Fruit fly (Drosophila melanogaster) whole organism, pupa: Measurements from ENCODE around the gene CG15422.

Source experiments
- CG10348 ChIP-seq: fragments of 200-800 bp; sonication (Bioruptor generic); IDR thresholded peaks from 2 replicates; pipeline ENCODE4 v1.3.6; 2022; ENCODE audit warnings: missing biosample characterization, missing genetic modification characterization
- CG12605 ChIP-seq: fragments of 200-800 bp; sonication (Bioruptor generic); IDR thresholded peaks from 2 replicates; pipeline ENCODE4 v1.3.6; 2022; ENCODE audit warnings: missing biosample characterization, missing genetic modification characterization
- CG13204 ChIP-seq: fragments of 200-800 bp; sonication (Bioruptor generic); optimal IDR thresholded peaks from 2 replicates; lab custom pipeline; 2018; ENCODE audit warnings: missing biosample characterization, mild to moderate bottlenecking, missing genetic modification characterization, moderate library complexity
- CG14655 ChIP-seq: fragments of 200-800 bp; sonication (Bioruptor generic); optimal IDR thresholded peaks from 3 replicates; lab custom pipeline; 2017; ENCODE audit warnings: mild to moderate bottlenecking, missing biosample characterization, missing genetic modification reagents, missing genetic modification characterization
- CG15710 ChIP-seq: fragments of 200-800 bp; sonication (Bioruptor generic); optimal IDR thresholded peaks from 2 replicates; lab custom pipeline; 2018; ENCODE audit warnings: missing biosample characterization, mild to moderate bottlenecking, missing genetic modification characterization, moderate library complexity
- CG17806 ChIP-seq: fragments of 200-800 bp; sonication (Bioruptor generic); optimal IDR thresholded peaks from 2 replicates; lab custom pipeline; 2018; ENCODE audit warnings: missing biosample characterization, mild to moderate bottlenecking, missing genetic modification characterization, moderate library complexity
- CG32121 ChIP-seq: fragments of 200-800 bp; sonication (Bioruptor generic); IDR thresholded peaks from 2 replicates; pipeline ENCODE4 v1.3.6; 2022; ENCODE audit warnings: missing biosample characterization, missing genetic modification characterization
- CG34367 ChIP-seq: fragments of 200-800 bp; sonication (Bioruptor generic); optimal IDR thresholded peaks from 2 replicates; lab custom pipeline; 2018; ENCODE audit warnings: missing biosample characterization, mild to moderate bottlenecking, missing genetic modification characterization
- CG4496 ChIP-seq: fragments of 200-800 bp; sonication (Bioruptor generic); IDR thresholded peaks from 3 replicates; pipeline ENCODE4 v1.3.6; 2022; ENCODE audit warnings: missing biosample characterization, missing genetic modification characterization
- CG8159 ChIP-seq: fragments of 200-800 bp; sonication (Bioruptor generic); optimal IDR thresholded peaks from 3 replicates; lab custom pipeline; 2018; ENCODE audit warnings: missing biosample characterization, mild to moderate bottlenecking, missing genetic modification characterization, moderate library complexity
- CG8301 ChIP-seq: fragments of 200-800 bp; sonication (Bioruptor generic); optimal IDR thresholded peaks from 2 replicates; lab custom pipeline; 2018; ENCODE audit warnings: missing biosample characterization, mild to moderate bottlenecking, missing genetic modification characterization
- CG9948 ChIP-seq: fragments of 200-800 bp; sonication (Bioruptor generic); optimal IDR thresholded peaks from 2 replicates; lab custom pipeline; 2018; ENCODE audit warnings: missing biosample characterization, mild to moderate bottlenecking, missing genetic modification characterization, moderate library complexity
- D1 ChIP-seq: fragments of 200-800 bp; sonication (Bioruptor generic); optimal IDR thresholded peaks from 2 replicates; lab custom pipeline; 2018; ENCODE audit warnings: missing biosample characterization, mild to moderate bottlenecking, missing genetic modification characterization, moderate library complexity
- EcR ChIP-seq: fragments of 200-800 bp; sonication (Bioruptor generic); optimal IDR thresholded peaks from 3 replicates; lab custom pipeline; 2019; ENCODE audit warnings: missing biosample characterization, missing genetic modification characterization, mild to moderate bottlenecking, moderate library complexity, missing genetic modification reagents
- Ets98B ChIP-seq: fragments of 200-800 bp; sonication (Bioruptor generic); IDR thresholded peaks from 2 replicates; pipeline ENCODE4 v1.3.6; 2022; ENCODE audit warnings: missing biosample characterization, missing genetic modification characterization
- Pif1A ChIP-seq: fragments of 200-800 bp; sonication (Bioruptor generic); optimal IDR thresholded peaks from 3 replicates; lab custom pipeline; 2016; ENCODE audit warnings: missing biosample characterization, missing genetic modification characterization
- Pif1B ChIP-seq: fragments of 200-800 bp; sonication (Bioruptor generic); optimal IDR thresholded peaks from 3 replicates; lab custom pipeline; 2016; ENCODE audit warnings: missing biosample characterization, missing genetic modification characterization
- Snoo ChIP-seq: fragments of 200-800 bp; sonication (Bioruptor generic); optimal IDR thresholded peaks from 3 replicates; lab custom pipeline; 2017; ENCODE audit warnings: missing biosample characterization, mild to moderate bottlenecking, missing genetic modification characterization, inconsistent platforms
- fd96Ca ChIP-seq: fragments of 200-800 bp; sonication (Bioruptor generic); IDR thresholded peaks from 3 replicates; pipeline ENCODE4 v1.3.6; 2022; ENCODE audit warnings: missing biosample characterization, missing genetic modification characterization
- gl ChIP-seq: fragments of 200-800 bp; sonication (Bioruptor generic); optimal IDR thresholded peaks from 2 replicates; lab custom pipeline; 2018; ENCODE audit warnings: missing biosample characterization, mild to moderate bottlenecking, missing genetic modification characterization
- rn ChIP-seq: fragments of 200-800 bp; sonication (Bioruptor generic); IDR thresholded peaks from 2 replicates; pipeline ENCODE4 v1.3.6; 2022; ENCODE audit warnings: missing biosample characterization, missing genetic modification characterization

The CG15422 gene

dm6 chr2L:4008353-4008752 lies 3.6 kb downstream of the CG15422 start, which contains the start of gene CG43774:
Gene CG43774, plus strand, starts transcription at chr2L:4008653.
- TF ChIP-seq Ets98B (GFP tag; lab: Robert Waterston, UW) (no peak), rn (GFP tag; lab: Robert Waterston, UW) (no peak), fd96Ca (GFP tag; lab: Robert Waterston, UW) (no peak), CG12605 (GFP tag; lab: Robert Waterston, UW) (no peak), CG10348 (GFP tag; lab: Robert Waterston, UW) (no peak), CG32121 (GFP tag; lab: Robert Waterston, UW) (no peak), CG13204 (no peak), CG17806 (tag; lab: Kevin White, UChicago) (no peak), Pif1B (GFP tag; lab: Kevin White, UChicago) (no peak), CG8159 (tag; lab: Kevin White, UChicago) (no peak), CG8301 (tag; lab: Kevin White, UChicago) (no peak)

dm6 chr2L:4012089-4012488 lies 7.3 kb downstream of the CG15422 start:
- TF ChIP-seq CG10348 (GFP tag; lab: Robert Waterston, UW) (no peak), D1 (tag; lab: Kevin White, UChicago) (no peak), CG8301 (tag; lab: Kevin White, UChicago) (no peak), CG32121 (GFP tag; lab: Robert Waterston, UW) (no peak), CG12605 (GFP tag; lab: Robert Waterston, UW) (no peak), gl (no peak), CG34367 (tag; lab: Kevin White, UChicago) (no peak), CG15710 (tag; lab: Kevin White, UChicago) (no peak)

- TF ChIP-seq D1 (tag; lab: Kevin White, UChicago), result no peak
Measured at dm6 chr2L:4019198-4019597, 14.4 kb downstream of the CG15422 start.

- no peak for TF ChIP-seq CG4496
- TF ChIP-seq CG12605 (GFP tag; lab: Robert Waterston, UW), result no peak
- no peak for TF ChIP-seq CG14655 (GFP tag; lab: Kevin White, UChicago)
- TF ChIP-seq Pif1B (GFP tag; lab: Kevin White, UChicago), result no peak
- TF ChIP-seq D1 (tag; lab: Kevin White, UChicago), result peak; percentile 38
- no peak for TF ChIP-seq CG8159 (tag; lab: Kevin White, UChicago)
- no peak for TF ChIP-seq Pif1A
Measured at dm6 chr2L:4019765-4020164, 15.0 kb downstream of the CG15422 start.

dm6 chr2L:4020188-4020587 lies 15.4 kb downstream of the CG15422 start:
- TF ChIP-seq CG8159 (tag; lab: Kevin White, UChicago) (no peak), CG17806 (tag; lab: Kevin White, UChicago) (no peak), CG12605 (GFP tag; lab: Robert Waterston, UW) (no peak), CG9948 (tag; lab: Kevin White, UChicago) (no peak), rn (GFP tag; lab: Robert Waterston, UW) (no peak)

- TF ChIP-seq CG17806 (tag; lab: Kevin White, UChicago), result no peak
- TF ChIP-seq Pif1B (GFP tag; lab: Kevin White, UChicago), result no peak
- TF ChIP-seq D1 (tag; lab: Kevin White, UChicago), result no peak
- peak; percentile 37 for TF ChIP-seq CG14655 (GFP tag; lab: Kevin White, UChicago)
- TF ChIP-seq CG32121 (GFP tag; lab: Robert Waterston, UW), result no peak
- no peak for TF ChIP-seq CG12605 (GFP tag; lab: Robert Waterston, UW)
Measured at dm6 chr2L:4021608-4022342, 17.0 kb downstream of the CG15422 start.

dm6 chr2L:4023312-4023926 lies 18.6 kb downstream of the CG15422 start:
- no peak for TF ChIP-seq Snoo
- no peak for TF ChIP-seq fd96Ca (GFP tag; lab: Robert Waterston, UW)

- TF ChIP-seq CG4496 (peak; percentile 14; the same call in 1 of the 3 replicates), EcR (no peak)
Measured at dm6 chr2L:4025077-4025476, 20.3 kb downstream of the CG15422 start.
